Fruit fly (Drosophila melanogaster) whole organism, prepupa: Measurements from ENCODE around the gene Vha26.

Experiments
- Blimp-1 ChIP-seq: fragments of 200-800 bp; sonication (Bioruptor generic); optimal IDR thresholded peaks from 3 replicates; lab custom pipeline; 2017; ENCODE audit warnings: missing biosample characterization, missing genetic modification characterization, mild to moderate bottlenecking, moderate library complexity, missing genetic modification reagents
- CG10669 ChIP-seq: fragments of 200-800 bp; sonication (Bioruptor generic); optimal IDR thresholded peaks from 3 replicates; lab custom pipeline; 2018; ENCODE audit warnings: missing biosample characterization, mild to moderate bottlenecking, missing genetic modification characterization, moderate library complexity
- CG11294 ChIP-seq: fragments of 200-800 bp; sonication (Bioruptor generic); IDR thresholded peaks from 2 replicates; pipeline ENCODE4 v1.3.6; 2022; ENCODE audit warnings: missing biosample characterization, missing genetic modification characterization
- CG11762 ChIP-seq: fragments of 200-800 bp; sonication (Bioruptor generic); optimal IDR thresholded peaks from 3 replicates; lab custom pipeline; 2016; ENCODE audit warnings: missing biosample characterization, missing genetic modification characterization; ENCODE audit not compliant: insufficient read depth
- CG15336 ChIP-seq: fragments of 200-800 bp; sonication (Bioruptor generic); IDR thresholded peaks from 2 replicates; pipeline ENCODE4 v1.3.6; 2022; ENCODE audit warnings: missing biosample characterization, missing genetic modification characterization
- CG31627 ChIP-seq: fragments of 200-800 bp; sonication (Bioruptor generic); optimal IDR thresholded peaks from 3 replicates; lab custom pipeline; 2016; ENCODE audit warnings: missing biosample characterization, missing genetic modification characterization
- CG32006 ChIP-seq: fragments of 200-800 bp; sonication (Bioruptor generic); optimal IDR thresholded peaks from 3 replicates; lab custom pipeline; 2017; ENCODE audit warnings: missing biosample characterization, mild to moderate bottlenecking, missing genetic modification characterization
- CG34406 ChIP-seq: fragments of 200-800 bp; sonication (Bioruptor generic); optimal IDR thresholded peaks from 3 replicates; lab custom pipeline; 2016; ENCODE audit warnings: missing biosample characterization, missing genetic modification characterization
- CG3919 ChIP-seq: fragments of 200-800 bp; sonication (Bioruptor generic); optimal IDR thresholded peaks from 3 replicates; lab custom pipeline; 2016; ENCODE audit warnings: missing biosample characterization, missing genetic modification characterization
- CG4318 ChIP-seq: fragments of 200-800 bp; sonication (Bioruptor generic); optimal IDR thresholded peaks from 3 replicates; lab custom pipeline; 2017; ENCODE audit warnings: missing biosample characterization, mild to moderate bottlenecking, missing genetic modification characterization
- CG6163 ChIP-seq: fragments of 200-800 bp; sonication (Bioruptor generic); IDR thresholded peaks from 3 replicates; pipeline ENCODE4 v1.3.6; 2022; ENCODE audit warnings: missing biosample characterization, missing genetic modification characterization
- CG6276 ChIP-seq: fragments of 200-800 bp; sonication (Bioruptor generic); optimal IDR thresholded peaks from 2 replicates; lab custom pipeline; 2017; ENCODE audit warnings: missing biosample characterization, mild to moderate bottlenecking, missing genetic modification characterization
- CG6792 ChIP-seq: fragments of 200-800 bp; sonication (Bioruptor generic); optimal IDR thresholded peaks from 3 replicates; lab custom pipeline; 2016; ENCODE audit warnings: missing biosample characterization, missing genetic modification characterization
- CG6854 ChIP-seq: fragments of 200-800 bp; sonication (Bioruptor generic); optimal IDR thresholded peaks from 2 replicates; lab custom pipeline; 2017; ENCODE audit warnings: missing biosample characterization, mild to moderate bottlenecking, missing genetic modification characterization
- CG7368 ChIP-seq: fragments of 200-800 bp; sonication (Bioruptor generic); optimal IDR thresholded peaks from 3 replicates; lab custom pipeline; 2016; ENCODE audit warnings: missing biosample characterization, missing genetic modification characterization
- CG9139 ChIP-seq: fragments of 200-800 bp; sonication (Bioruptor generic); optimal IDR thresholded peaks from 3 replicates; lab custom pipeline; 2017; ENCODE audit warnings: missing biosample characterization, mild to moderate bottlenecking, missing genetic modification characterization
- Eip75B ChIP-seq: fragments of 200-800 bp; sonication (Bioruptor generic); optimal IDR thresholded peaks from 3 replicates; lab custom pipeline; 2016; ENCODE audit warnings: missing biosample characterization, missing genetic modification characterization
- Eip78C ChIP-seq: fragments of 200-800 bp; sonication (Bioruptor generic); peaks from one replicate; lab custom pipeline; 2016; ENCODE audit warnings: missing biosample characterization, missing genetic modification characterization
- Ets96B ChIP-seq: fragments of 200-800 bp; optimal IDR thresholded peaks from 2 replicates; lab custom pipeline; 2019; ENCODE audit warnings: missing biosample characterization, mild to moderate bottlenecking, missing genetic modification characterization, moderate library complexity
- Gug ChIP-seq: fragments of 200-800 bp; sonication (Bioruptor generic); IDR thresholded peaks from 2 replicates; pipeline ENCODE4 v1.3.6; 2022; ENCODE audit warnings: missing biosample characterization, missing genetic modification characterization
- Hr38 ChIP-seq: sonication (Bioruptor generic); optimal IDR thresholded peaks from 2 replicates; lab custom pipeline; 2016; ENCODE audit warnings: missing biosample characterization, missing genetic modification characterization
- Hr39 ChIP-seq: fragments of 200-800 bp; sonication (Bioruptor generic); optimal IDR thresholded peaks from 2 replicates; lab custom pipeline; 2016; ENCODE audit warnings: missing biosample characterization, missing genetic modification characterization
- Met ChIP-seq: fragments of 200-800 bp; sonication (Bioruptor generic); optimal IDR thresholded peaks from 3 replicates; lab custom pipeline; 2016; ENCODE audit warnings: missing biosample characterization, missing genetic modification characterization
- OdsH ChIP-seq: fragments of 200-800 bp; sonication (Bioruptor generic); optimal IDR thresholded peaks from 3 replicates; lab custom pipeline; 2016; ENCODE audit warnings: missing biosample characterization, missing genetic modification characterization
- Sox102F ChIP-seq: fragments of 200-800 bp; sonication (Bioruptor generic); optimal IDR thresholded peaks from 2 replicates; lab custom pipeline; 2016; ENCODE audit warnings: missing biosample characterization, mild to moderate bottlenecking, missing genetic modification characterization
- Sox14 ChIP-seq: fragments of 200-800 bp; sonication (Bioruptor generic); optimal IDR thresholded peaks from 3 replicates; lab custom pipeline; 2016; ENCODE audit warnings: missing biosample characterization, missing genetic modification characterization
- Sox15 ChIP-seq: fragments of 200-800 bp; sonication (Bioruptor generic); optimal IDR thresholded peaks from 3 replicates; lab custom pipeline; 2016; ENCODE audit warnings: missing biosample characterization, missing genetic modification characterization
- achi ChIP-seq: fragments of 200-800 bp; sonication (Bioruptor generic); optimal IDR thresholded peaks from 3 replicates; lab custom pipeline; 2016; ENCODE audit warnings: missing biosample characterization, missing genetic modification characterization
- acj6 ChIP-seq: fragments of 200-800 bp; sonication (Bioruptor generic); optimal IDR thresholded peaks from 3 replicates; lab custom pipeline; 2016; ENCODE audit warnings: missing biosample characterization, missing genetic modification characterization
- cyc ChIP-seq: fragments of 200-800 bp; sonication (Bioruptor generic); optimal IDR thresholded peaks from 3 replicates; lab custom pipeline; 2016; ENCODE audit warnings: missing biosample characterization, missing genetic modification characterization
- dsx ChIP-seq: fragments of 200-800 bp; optimal IDR thresholded peaks from 3 replicates; lab custom pipeline; 2019; ENCODE audit warnings: missing biosample characterization, mild to moderate bottlenecking, missing genetic modification characterization, moderate library complexity; ENCODE audit not compliant: poor library complexity, severe bottlenecking
- eg ChIP-seq: fragments of 200-800 bp; sonication (Bioruptor generic); IDR thresholded peaks from 3 replicates; pipeline ENCODE4 v1.3.6; 2022; ENCODE audit warnings: missing biosample characterization, missing genetic modification characterization
- esn ChIP-seq: fragments of 200-800 bp; sonication (Bioruptor generic); optimal IDR thresholded peaks from 2 replicates; lab custom pipeline; 2016; ENCODE audit warnings: missing biosample characterization, mild to moderate bottlenecking, missing genetic modification characterization, moderate library complexity
- fd85E ChIP-seq: fragments of 200-800 bp; sonication (Bioruptor generic); optimal IDR thresholded peaks from 3 replicates; lab custom pipeline; 2016; ENCODE audit warnings: missing biosample characterization, missing genetic modification characterization
- fkh ChIP-seq: fragments of 200-800 bp; sonication (Bioruptor generic); optimal IDR thresholded peaks from 3 replicates; lab custom pipeline; 2017; ENCODE audit warnings: missing biosample characterization, mild to moderate bottlenecking, missing genetic modification characterization, moderate library complexity
- lz ChIP-seq: fragments of 200-800 bp; sonication (Bioruptor generic); optimal IDR thresholded peaks from 3 replicates; lab custom pipeline; 2016; ENCODE audit warnings: missing biosample characterization, missing genetic modification characterization
- pdm3 ChIP-seq: fragments of 200-800 bp; sonication (Bioruptor generic); optimal IDR thresholded peaks from 3 replicates; lab custom pipeline; 2016; ENCODE audit warnings: missing biosample characterization, missing genetic modification characterization
- salr ChIP-seq, 2 experiments: fragments of 200-800 bp; sonication (Bioruptor generic); optimal IDR thresholded peaks; 3 replicates each; lab custom pipeline; 2016 to 2018; ENCODE audit warnings: missing biosample characterization in 2 of 2, missing genetic modification characterization in 2 of 2, mild to moderate bottlenecking in 1 of 2
- spab ChIP-seq: fragments of 200-800 bp; sonication (Bioruptor generic); optimal IDR thresholded peaks from 2 replicates; lab custom pipeline; 2017; ENCODE audit warnings: missing biosample characterization, mild to moderate bottlenecking, missing genetic modification characterization, missing genetic modification reagents
- ss ChIP-seq, 2 experiments: fragments of 200-800 bp; sonication (Bioruptor generic); optimal IDR thresholded peaks; 2 replicates in 1 of 2; 3 replicates in 1 of 2; lab custom pipeline; 2017 to 2018; ENCODE audit warnings: mild to moderate bottlenecking in 2 of 2, missing biosample characterization in 2 of 2, missing genetic modification characterization in 2 of 2, moderate library complexity in 1 of 2
- svp ChIP-seq: fragments of 200-800 bp; sonication (Bioruptor generic); peaks from one replicate; lab custom pipeline; 2016; ENCODE audit warnings: missing biosample characterization, missing genetic modification characterization
- topi ChIP-seq: fragments of 200-800 bp; sonication (Bioruptor generic); optimal IDR thresholded peaks from 3 replicates; lab custom pipeline; 2016; ENCODE audit warnings: missing biosample characterization, missing genetic modification characterization
- vri ChIP-seq: fragments of 200-800 bp; sonication (Bioruptor generic); optimal IDR thresholded peaks from 3 replicates; lab custom pipeline; 2016; ENCODE audit warnings: missing biosample characterization, mild to moderate bottlenecking, missing genetic modification characterization

Gene Vha26

dm6 chr3R:5611733-5612132, 20.2 kb downstream of the Vha26 start:
- TF ChIP-seq Sox14 (GFP tag; lab: Kevin White, UChicago) (no peak), CG32006 (GFP tag; lab: Kevin White, UChicago) (no peak), Hr38 (GFP tag; lab: Kevin White, UChicago) (no peak), topi (GFP tag; lab: Kevin White, UChicago) (peak; percentile 6), CG6792 (GFP tag; lab: Kevin White, UChicago) (no peak)

dm6 chr3R:5612372-5613113, 21.0 kb downstream of the Vha26 start, which contains the start of gene Rga:
TSS of gene Rga (minus strand) at chr3R:5613112.
- no peak for TF ChIP-seq CG15336 (GFP tag; lab: Robert Waterston, UW)
- TF ChIP-seq Ets96B (tag; lab: Kevin White, UChicago): no peak
- no peak for TF ChIP-seq Hr39 (GFP tag; lab: Kevin White, UChicago)
- peak; percentile 28 for TF ChIP-seq fd85E (GFP tag; lab: Kevin White, UChicago)
- TF ChIP-seq OdsH (GFP tag; lab: Kevin White, UChicago): no peak
- no peak for TF ChIP-seq CG6163 (GFP tag; lab: Robert Waterston, UW)
- no peak for TF ChIP-seq CG3919 (GFP tag; lab: Kevin White, UChicago)
- no peak for TF ChIP-seq CG7368 (GFP tag; lab: Kevin White, UChicago)
- no peak for TF ChIP-seq Met
- no peak for TF ChIP-seq topi (GFP tag; lab: Kevin White, UChicago)
- TF ChIP-seq Hr38 (GFP tag; lab: Kevin White, UChicago): no peak
- peak; percentile 48 for TF ChIP-seq Eip78C (GFP tag; lab: Kevin White, UChicago)
- no peak for TF ChIP-seq Blimp-1 (GFP tag; lab: Kevin White, UChicago)
- no peak for TF ChIP-seq CG11294 (GFP tag; lab: Robert Waterston, UW)
- no peak for TF ChIP-seq dsx
- TF ChIP-seq salr (GFP tag; optimal IDR thresholded peaks at IDR 0.05; lab: Kevin White, UChicago): no peak
- no peak for TF ChIP-seq acj6 (GFP tag; lab: Kevin White, UChicago)
- TF ChIP-seq ss (GFP tag; optimal IDR thresholded peaks at IDR 0.05; lab: Kevin White, UChicago): peak; percentile 33 to 38
- TF ChIP-seq vri (GFP tag; lab: Kevin White, UChicago): peak; percentile 31
- TF ChIP-seq CG6276: no peak
- TF ChIP-seq Sox14 (GFP tag; lab: Kevin White, UChicago): peak; percentile 67
- TF ChIP-seq CG34406 (GFP tag; lab: Kevin White, UChicago): no peak
- TF ChIP-seq CG9139 (GFP tag; lab: Kevin White, UChicago): peak; percentile 54
- TF ChIP-seq cyc (GFP tag; lab: Kevin White, UChicago): no peak
- no peak for TF ChIP-seq fkh
- no peak for TF ChIP-seq CG11762 (GFP tag; lab: Kevin White, UChicago)
- TF ChIP-seq CG6854 (GFP tag; lab: Kevin White, UChicago): peak; percentile 22
- TF ChIP-seq Gug: no peak
- no peak for TF ChIP-seq pdm3
- TF ChIP-seq spab (GFP tag; lab: Kevin White, UChicago): no peak
- TF ChIP-seq svp (GFP tag; lab: Kevin White, UChicago): peak; percentile 86
- TF ChIP-seq CG4318 (GFP tag; lab: Kevin White, UChicago): no peak
- no peak for TF ChIP-seq CG10669 (GFP tag; lab: Kevin White, UChicago)

DNA sequence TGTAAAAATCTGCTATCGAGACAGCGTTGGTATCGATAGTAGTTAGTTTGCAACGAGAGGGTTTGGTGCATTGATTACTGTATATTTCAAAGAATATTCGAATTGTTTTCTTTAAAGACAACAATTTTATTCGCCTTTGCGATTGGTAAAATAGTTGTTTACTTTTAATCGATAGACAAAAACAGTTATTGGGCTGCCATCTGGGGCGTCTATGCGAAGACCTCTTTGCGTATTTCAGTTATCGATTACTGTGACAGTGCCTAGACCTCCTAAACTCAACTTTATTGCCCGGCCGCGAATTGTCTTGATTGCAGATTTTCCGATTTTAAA, 21.5 kb downstream of the Vha26 start, which contains the start of gene Atu:
Gene Atu, plus strand, starts transcription at position 245 of the 330 bp plus-strand sequence.
- peak; percentile 6 for TF ChIP-seq cyc (GFP tag; lab: Kevin White, UChicago)
- no peak for TF ChIP-seq CG15336 (GFP tag; lab: Robert Waterston, UW)
- peak; percentile 65 for TF ChIP-seq svp (GFP tag; lab: Kevin White, UChicago)
- TF ChIP-seq Eip75B (GFP tag; lab: Kevin White, UChicago): peak; percentile 26
- no peak for TF ChIP-seq Sox15 (GFP tag; lab: Kevin White, UChicago)
- no peak for TF ChIP-seq vri (GFP tag; lab: Kevin White, UChicago)
- TF ChIP-seq lz (GFP tag; lab: Kevin White, UChicago): peak; percentile 29
- peak; percentile 55 for TF ChIP-seq Sox14 (GFP tag; lab: Kevin White, UChicago)
- TF ChIP-seq Met: peak; percentile 17
- TF ChIP-seq spab (GFP tag; lab: Kevin White, UChicago): no peak
- TF ChIP-seq CG31627 (GFP tag; lab: Kevin White, UChicago): peak; percentile 32
- peak; percentile 11 for TF ChIP-seq achi (GFP tag; lab: Kevin White, UChicago)
- peak; percentile 46 for TF ChIP-seq esn (GFP tag; lab: Kevin White, UChicago)
- TF ChIP-seq Sox102F (GFP tag; lab: Kevin White, UChicago): no peak
- no peak for TF ChIP-seq CG3919 (GFP tag; lab: Kevin White, UChicago)
- peak; percentile 23 for TF ChIP-seq Hr39 (GFP tag; lab: Kevin White, UChicago)
- TF ChIP-seq fkh: peak; percentile 86
- no peak for TF ChIP-seq acj6 (GFP tag; lab: Kevin White, UChicago)
- no peak for TF ChIP-seq CG32006 (GFP tag; lab: Kevin White, UChicago)
- no peak for TF ChIP-seq eg (GFP tag; lab: Robert Waterston, UW)
- no peak for TF ChIP-seq CG34406 (GFP tag; lab: Kevin White, UChicago)
- no peak for TF ChIP-seq CG7368 (GFP tag; lab: Kevin White, UChicago)
